Fruit fly (Drosophila melanogaster): ENCODE results near the gene CG7168.

CG7168 gene

dm6 chr3R:18242089-18242955 is 16.4 kb upstream of the CG7168 start, which contains the start of the genes CG7156 and 14-3-3epsilon (continued):
- TF ChIP-seq Max (GFP tag; optimal IDR thresholded peaks at IDR 0.05) (peak; percentile 47), exex (tag; optimal IDR thresholded peaks at IDR 0.05) (no peak), wek (GFP tag; optimal IDR thresholded peaks at IDR 0.05) (peak; percentile 38), scrt (GFP tag; optimal IDR thresholded peaks at IDR 0.05) (peak; percentile 10), CG6654 (GFP tag; optimal IDR thresholded peaks at IDR 0.05) (no peak), Hsf (GFP tag; optimal IDR thresholded peaks at IDR 0.05) (peak; percentile 43), Hr39 (optimal IDR thresholded peaks at IDR 0.05) (no peak), E2f1 (GFP tag; IDR thresholded peaks at IDR 0.05) (0 out of 2 replicates have a peak, but pooled peaks have one; percentile 45), CG8281 (tag; optimal IDR thresholded peaks at IDR 0.05) (no peak), Dip3 (GFP tag; optimal IDR thresholded peaks at IDR 0.05) (no peak), GATAe (GFP tag; conservative IDR thresholded peaks at IDR 0.05) (no peak), CG10543 (GFP tag; optimal IDR thresholded peaks at IDR 0.05) (no peak), CG17612 (GFP tag; IDR thresholded peaks at IDR 0.05) (no peak), CG17829 (tag; optimal IDR thresholded peaks at IDR 0.05) (peak; percentile 16), CG1792 (GFP tag; optimal IDR thresholded peaks at IDR 0.05) (no peak), Meics (GFP tag; optimal IDR thresholded peaks at IDR 0.05) (no peak), CG1602 (GFP tag; optimal IDR thresholded peaks at IDR 0.05) (peak; percentile 30), CG12071 (GFP tag; optimal IDR thresholded peaks at IDR 0.05) (peak; percentile 30), CG9817 (tag; optimal IDR thresholded peaks at IDR 0.05) (no peak), crp (GFP tag; optimal IDR thresholded peaks at IDR 0.05) (peak in 1 of 2 experiments; percentile 4), Atf6 (GFP tag; IDR thresholded peaks at IDR 0.05) (no peak; the same call in 1 of the 2 replicates), zfh2 (GFP tag; optimal IDR thresholded peaks at IDR 0.05) (peak; percentile 11), knrl (GFP tag; IDR thresholded peaks at IDR 0.05; ENCODE audit: partially characterized antibody) (peak; percentile 60), PHDP (tag; optimal IDR thresholded peaks at IDR 0.05) (peak; percentile 75), Ada2b (GFP tag; IDR thresholded peaks at IDR 0.05) (no peak), dan (GFP tag; IDR thresholded peaks at IDR 0.05) (no peak), trem (tag; optimal IDR thresholded peaks at IDR 0.05) (peak; percentile 77), Poxn (GFP tag; IDR thresholded peaks at IDR 0.05) (no peak), salm (tag; optimal IDR thresholded peaks at IDR 0.05) (peak; percentile 28), CG17912 (GFP tag; optimal IDR thresholded peaks at IDR 0.05) (no peak), abd-A (tag; optimal IDR thresholded peaks at IDR 0.05) (no peak), CG11695 (GFP tag; IDR thresholded peaks at IDR 0.05) (no peak), CG4854 (GFP tag; optimal IDR thresholded peaks at IDR 0.05) (no peak), CG15696 (tag; optimal IDR thresholded peaks at IDR 0.05) (peak; percentile 2), CG6272 (GFP tag; IDR thresholded peaks at IDR 0.05) (no peak), Rfx (GFP tag; IDR thresholded peaks at IDR 0.05) (peak; percentile 38), CG12219 (GFP tag; optimal IDR thresholded peaks at IDR 0.05) (peak; percentile 37), ab (GFP tag; optimal IDR thresholded peaks at IDR 0.05) (no peak), CG3065 (GFP tag; optimal IDR thresholded peaks at IDR 0.05) (no peak), CG11560 (tag; IDR thresholded peaks at IDR 0.05) (peak; percentile 50; the same call in 1 of the 3 replicates), fd96Cb (tag; optimal IDR thresholded peaks at IDR 0.05) (no peak), BEAF-32 (GFP tag; optimal IDR thresholded peaks at IDR 0.05) (peak; percentile 92), CG9876 (GFP tag; optimal IDR thresholded peaks at IDR 0.05) (no peak), H15 (GFP tag; IDR thresholded peaks at IDR 0.05) (0 out of 3 replicates have a peak, but pooled peaks have one; percentile 15), Lim3 (GFP tag; IDR thresholded peaks at IDR 0.05) (no peak), CG18011 (GFP tag; optimal IDR thresholded peaks at IDR 0.05) (peak; percentile 45), usp (GFP tag; optimal IDR thresholded peaks at IDR 0.05) (no peak), CG17568 (GFP tag; optimal IDR thresholded peaks at IDR 0.05) (peak; percentile 66), Myb (GFP tag; optimal IDR thresholded peaks at IDR 0.05) (peak; percentile 59)

All from whole organism, embryonic.